Worm (Caenorhabditis elegans) whole organism, early embryonic: ENCODE results near the gene K08B4.7.

Experiments used
- B0310.2 ChIP-seq: sonication (generic microtip); optimal IDR thresholded peaks from 2 replicates; lab custom pipeline; 2016; ENCODE audit warnings: mild to moderate bottlenecking, missing genetic modification characterization, missing compliant biosample characterization
- F13C5.2 ChIP-seq: sonication (generic microtip); optimal IDR thresholded peaks from 2 replicates; lab custom pipeline; 2017; ENCODE audit warnings: mild to moderate bottlenecking, missing genetic modification characterization, inconsistent platforms, missing compliant biosample characterization
- aly-1 ChIP-seq: sonication (generic microtip); optimal IDR thresholded peaks from 2 replicates; lab custom pipeline; 2016; ENCODE audit warnings: missing genetic modification characterization, missing compliant biosample characterization
- ama-1 ChIP-seq: fragments of 150-350 bp; optimal IDR thresholded peaks from 2 replicates; lab custom pipeline; 2014
- ceh-13 ChIP-seq: fragments of 200-800 bp; sonication (Bioruptor generic); optimal IDR thresholded peaks from 2 replicates; lab custom pipeline; 2018; ENCODE audit warnings: mild to moderate bottlenecking, missing genetic modification characterization, missing compliant biosample characterization
- ceh-36 ChIP-seq: sonication (generic microtip); optimal IDR thresholded peaks from 2 replicates; lab custom pipeline; 2016; ENCODE audit warnings: missing genetic modification characterization, inconsistent platforms, missing compliant biosample characterization
- ets-7 ChIP-seq: sonication (generic microtip); optimal IDR thresholded peaks from 2 replicates; lab custom pipeline; 2016; ENCODE audit warnings: missing genotype, missing genetic modification characterization, missing compliant biosample characterization
- flt-1 ChIP-seq: fragments of 200-800 bp; sonication (Bioruptor generic); IDR thresholded peaks from 2 replicates; pipeline ENCODE4 v1.3.6; 2022; ENCODE audit warnings: missing genetic modification characterization, missing compliant biosample characterization
- hmbx-1 ChIP-seq: sonication (generic microtip); optimal IDR thresholded peaks from 2 replicates; lab custom pipeline; 2016; ENCODE audit warnings: mild to moderate bottlenecking, missing genetic modification characterization, missing compliant biosample characterization
- hmg-4 ChIP-seq: fragments of 200-800 bp; sonication (Bioruptor generic); optimal IDR thresholded peaks from 2 replicates; lab custom pipeline; 2018; ENCODE audit warnings: mild to moderate bottlenecking, missing genetic modification characterization, missing compliant biosample characterization
- hnd-1 ChIP-seq: sonication (generic microtip); optimal IDR thresholded peaks from 2 replicates; lab custom pipeline; 2016; ENCODE audit warnings: missing genetic modification characterization, missing compliant biosample characterization
- pes-1 ChIP-seq: fragments of 200-800 bp; sonication (Bioruptor generic); IDR thresholded peaks from 2 replicates; pipeline ENCODE4 v1.3.6; 2022; ENCODE audit warnings: missing genetic modification reagents, missing genetic modification characterization, missing compliant biosample characterization
- scrt-1 ChIP-seq: fragments of 200-800 bp; sonication (Bioruptor generic); IDR thresholded peaks from 2 replicates; pipeline ENCODE4 v1.3.6; 2022; ENCODE audit warnings: missing genetic modification characterization, missing compliant biosample characterization
- sea-1 ChIP-seq: fragments of 200-800 bp; sonication (Bioruptor generic); conservative IDR thresholded peaks from 2 replicates; pipeline ENCODE4 v1.3.6; 2022; ENCODE audit warnings: missing genetic modification characterization, missing compliant biosample characterization
- tbx-11 ChIP-seq: fragments of 200-800 bp; sonication (Bioruptor generic); IDR thresholded peaks from 2 replicates; pipeline ENCODE4 v1.3.6; 2022; ENCODE audit warnings: missing genetic modification characterization, missing compliant biosample characterization
- tbx-37 ChIP-seq: fragments of 200-800 bp; sonication (Bioruptor generic); conservative IDR thresholded peaks from 2 replicates; pipeline ENCODE4 v1.3.6; 2022; ENCODE audit warnings: missing genetic modification reagents, missing genetic modification characterization, missing compliant biosample characterization
- tra-4 ChIP-seq: sonication (generic microtip); optimal IDR thresholded peaks from 2 replicates; lab custom pipeline; 2017; ENCODE audit warnings: missing genetic modification characterization, missing compliant biosample characterization

Gene K08B4.7

DNA sequence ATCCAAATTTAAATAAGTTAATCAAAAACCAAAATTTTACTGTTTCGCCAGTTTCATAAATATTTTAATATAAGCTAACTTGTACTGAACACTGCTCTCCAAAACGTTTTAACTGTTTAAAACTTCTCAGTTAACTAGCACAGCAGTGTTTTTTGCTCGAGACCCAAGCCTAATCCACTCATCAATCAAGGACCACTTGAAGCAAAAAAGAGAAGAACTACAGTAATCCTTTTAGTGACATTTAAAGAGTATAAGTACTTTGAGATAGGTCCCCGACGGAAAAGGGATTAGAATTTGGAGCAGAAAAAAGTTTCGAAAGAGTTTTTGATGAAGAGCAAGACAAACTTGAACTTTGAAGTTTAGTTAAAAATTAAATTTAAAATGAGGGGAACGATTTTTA, 27.6 kb downstream of the K08B4.7 start:
- TF ChIP-seq ama-1 (lab: Kevin White, UChicago) (no peak), ceh-36 (tag; lab: Kevin White, UChicago) (no peak), tbx-37 (GFP tag; lab: Robert Waterston, UW) (no peak)

DNA sequence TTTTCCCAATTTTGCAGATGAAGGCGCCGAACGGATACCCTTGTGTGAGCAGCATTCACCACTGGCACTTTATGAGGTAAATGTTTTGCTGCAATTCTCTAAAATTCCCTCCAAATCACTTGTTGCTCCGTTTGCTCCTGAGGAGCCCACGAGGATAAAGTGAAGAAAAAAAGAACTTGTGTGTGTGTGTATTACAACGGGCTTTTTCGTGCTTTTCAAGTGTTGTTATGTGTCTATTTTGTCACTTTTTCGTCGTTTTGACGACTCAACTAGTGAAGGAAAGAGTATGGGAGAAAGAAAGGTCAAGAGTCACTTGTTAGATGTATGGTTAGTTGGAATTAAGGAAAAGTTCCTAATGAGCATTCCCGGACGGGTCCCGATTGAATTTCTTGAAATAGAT, 30.1 kb downstream of the K08B4.7 start:
- TF ChIP-seq B0310.2 (tag; lab: Kevin White, UChicago) (no peak), tbx-37 (GFP tag; lab: Robert Waterston, UW) (no peak), ceh-13 (GFP tag; lab: Kevin White, UChicago) (no peak), hnd-1 (no peak), pes-1 (GFP tag; lab: Robert Waterston, UW) (no peak), hmbx-1 (tag; lab: Kevin White, UChicago) (no peak), hmg-4 (no peak), ama-1 (lab: Kevin White, UChicago) (no peak), tra-4 (tag; lab: Kevin White, UChicago) (no peak), sea-1 (no peak), ets-7 (tag; lab: Kevin White, UChicago) (no peak), ceh-36 (tag; lab: Kevin White, UChicago) (no peak), F13C5.2 (no peak)

DNA sequence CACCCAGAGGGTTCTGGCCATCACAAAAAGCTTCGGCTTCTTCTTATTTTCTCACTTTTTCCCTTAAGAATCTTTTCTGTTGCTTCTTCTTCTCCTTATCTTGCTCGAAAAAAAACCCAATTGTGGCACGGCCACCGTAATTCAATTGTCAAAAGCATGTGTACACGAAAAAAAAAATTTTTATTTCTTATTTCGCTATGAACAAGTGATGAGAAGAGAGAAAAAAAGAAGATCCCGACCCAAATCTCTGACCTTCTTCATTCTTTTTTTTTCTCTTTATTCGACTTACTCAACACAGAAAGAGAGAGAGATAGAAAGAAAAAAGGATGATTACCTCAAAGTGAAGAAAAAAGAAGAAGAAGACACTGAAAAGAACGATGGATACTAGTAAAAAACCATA, 31.3 kb downstream of the K08B4.7 start:
- no peak for TF ChIP-seq ceh-36 (tag; lab: Kevin White, UChicago)

DNA sequence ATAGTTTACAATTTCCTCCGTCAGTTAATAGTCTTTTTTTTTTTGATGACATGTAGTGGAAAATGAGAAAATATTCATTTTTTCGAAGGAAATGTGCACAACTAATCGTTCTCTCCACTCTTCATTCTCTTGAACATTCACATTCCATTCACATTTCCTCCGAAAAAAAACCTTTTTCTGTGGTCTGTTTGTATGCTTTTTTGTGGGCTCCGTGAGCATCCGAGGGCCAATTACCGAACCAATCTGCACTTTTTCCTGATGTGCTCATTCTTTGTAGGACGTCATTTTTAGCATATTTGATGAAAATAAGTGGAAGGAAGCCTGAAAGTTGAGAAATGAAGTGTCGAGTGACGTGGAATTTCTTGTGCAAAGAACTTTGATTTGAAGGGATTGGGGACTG, 32.5 kb downstream of the K08B4.7 start:
- TF ChIP-seq tra-4 (tag; lab: Kevin White, UChicago) (no peak), sea-1 (no peak)

DNA sequence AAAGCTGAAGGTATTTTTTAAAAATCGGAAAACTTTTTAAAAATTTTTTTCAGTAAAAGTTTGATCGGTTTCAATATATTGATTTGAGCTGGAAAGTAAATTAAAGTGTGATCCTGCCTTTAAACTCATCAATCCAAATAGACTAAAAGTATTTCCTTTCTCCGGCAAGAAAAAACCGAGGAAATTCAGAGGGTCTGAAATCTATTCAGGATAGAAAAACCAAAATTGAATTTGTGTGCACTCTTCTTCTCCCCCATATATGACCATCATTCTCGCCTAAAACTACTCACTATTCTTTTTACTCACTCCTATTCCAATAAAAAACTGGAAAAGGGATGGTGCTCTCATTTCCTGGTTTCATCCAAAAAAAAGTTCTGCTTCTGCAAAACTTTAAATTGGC, 37.4 kb downstream of the K08B4.7 start:
- TF ChIP-seq flt-1 (GFP tag; lab: Robert Waterston, UW) (no peak), aly-1 (tag; lab: Kevin White, UChicago) (no peak), tbx-11 (GFP tag; lab: Robert Waterston, UW) (no peak), scrt-1 (GFP tag; lab: Robert Waterston, UW) (no peak), hmbx-1 (tag; lab: Kevin White, UChicago) (no peak), pes-1 (GFP tag; lab: Robert Waterston, UW) (no peak), sea-1 (no peak), tbx-37 (GFP tag; lab: Robert Waterston, UW) (no peak), ets-7 (tag; lab: Kevin White, UChicago) (no peak), hmg-4 (no peak), F13C5.2 (no peak)

DNA sequence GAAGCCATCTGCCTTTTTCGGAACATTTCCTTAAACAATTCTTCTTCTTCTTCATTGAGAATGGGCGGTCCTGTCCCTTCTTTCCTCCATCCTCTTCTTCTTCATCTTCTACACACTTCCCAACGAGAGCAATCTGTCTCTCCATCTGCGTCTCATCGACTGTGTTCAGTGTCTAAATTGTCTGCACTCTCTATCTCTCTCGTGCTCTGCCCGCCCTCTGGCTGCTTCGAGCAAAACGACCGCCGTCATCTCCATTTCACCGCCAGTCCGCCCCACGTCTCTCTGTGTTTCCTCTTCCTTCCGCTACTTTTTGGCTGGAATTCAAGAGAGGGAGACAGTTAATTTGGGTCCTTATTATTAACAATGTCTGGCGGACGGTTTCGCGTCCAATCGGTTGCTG, 38.8 kb downstream of the K08B4.7 start:
- no peak for TF ChIP-seq tra-4 (tag; lab: Kevin White, UChicago)
- no peak for TF ChIP-seq tbx-11 (GFP tag; lab: Robert Waterston, UW)
- no peak for TF ChIP-seq pes-1 (GFP tag; lab: Robert Waterston, UW)
- TF ChIP-seq ceh-13 (GFP tag; lab: Kevin White, UChicago) = no peak
- no peak for TF ChIP-seq ama-1 (lab: Kevin White, UChicago)
- no peak for TF ChIP-seq sea-1
- no peak for TF ChIP-seq ceh-36 (tag; lab: Kevin White, UChicago)
- TF ChIP-seq hmbx-1 (tag; lab: Kevin White, UChicago) = no peak
- TF ChIP-seq B0310.2 (tag; lab: Kevin White, UChicago) = no peak
- TF ChIP-seq flt-1 (GFP tag; lab: Robert Waterston, UW) = no peak
- no peak for TF ChIP-seq hnd-1
- no peak for TF ChIP-seq hmg-4
- no peak for TF ChIP-seq aly-1 (tag; lab: Kevin White, UChicago)
- TF ChIP-seq scrt-1 (GFP tag; lab: Robert Waterston, UW) = no peak
- no peak for TF ChIP-seq ets-7 (tag; lab: Kevin White, UChicago)

- no peak for TF ChIP-seq tbx-11 (GFP tag; lab: Robert Waterston, UW)
- no peak for TF ChIP-seq ets-7 (tag; lab: Kevin White, UChicago)
- no peak for TF ChIP-seq hmg-4
- no peak for TF ChIP-seq ceh-13 (GFP tag; lab: Kevin White, UChicago)
- TF ChIP-seq pes-1 (GFP tag; lab: Robert Waterston, UW) = no peak
- no peak for TF ChIP-seq tra-4 (tag; lab: Kevin White, UChicago)
- TF ChIP-seq aly-1 (tag; lab: Kevin White, UChicago) = no peak
- no peak for TF ChIP-seq hnd-1
- TF ChIP-seq sea-1 = no peak
These were observed 40.3 kb downstream of the K08B4.7 start for ce11 chrIV:6051884-6052283.

DNA sequence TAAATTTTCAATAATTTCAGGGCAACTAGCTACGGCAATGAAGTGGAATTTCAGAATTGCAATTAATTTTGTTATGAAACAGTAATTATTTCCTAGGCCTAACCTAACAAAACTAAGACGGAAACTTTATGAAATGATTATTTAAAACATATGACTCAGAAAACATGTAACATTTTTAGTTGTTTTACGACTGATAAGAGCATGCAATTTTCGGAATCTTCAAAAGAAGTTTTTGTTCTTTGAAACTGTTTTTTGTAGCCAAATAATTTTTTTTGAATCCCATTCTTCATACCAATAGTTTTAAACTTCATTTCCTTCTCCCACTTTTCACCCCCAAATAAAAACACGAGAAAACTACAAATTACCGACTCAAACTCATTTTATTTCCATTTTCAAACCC, 43.2 kb downstream of the K08B4.7 start:
- TF ChIP-seq sea-1 (no peak), tbx-37 (GFP tag; lab: Robert Waterston, UW) (no peak), ceh-13 (GFP tag; lab: Kevin White, UChicago) (no peak), ceh-36 (tag; lab: Kevin White, UChicago) (no peak), aly-1 (tag; lab: Kevin White, UChicago) (no peak), ets-7 (tag; lab: Kevin White, UChicago) (no peak), F13C5.2 (no peak), B0310.2 (tag; lab: Kevin White, UChicago) (no peak), hmg-4 (no peak), tra-4 (tag; lab: Kevin White, UChicago) (no peak), hmbx-1 (tag; lab: Kevin White, UChicago) (no peak), ama-1 (lab: Kevin White, UChicago) (no peak), pes-1 (GFP tag; lab: Robert Waterston, UW) (no peak), scrt-1 (GFP tag; lab: Robert Waterston, UW) (no peak), tbx-11 (GFP tag; lab: Robert Waterston, UW) (no peak)
